Worm (Caenorhabditis elegans) whole organism, mixed stage, embryonic: ENCODE measurements around the gene F48F7.6.

ENCODE experiments used
- ces-1 ChIP-seq: fragments of 150-350 bp; optimal IDR thresholded peaks from 2 replicates; lab custom pipeline; 2014; ENCODE audit warnings: missing biosample characterization, missing genetic modification reagents, missing genetic modification characterization
- drap-1 ChIP-seq: fragments of 200-800 bp; sonication (Bioruptor generic); optimal IDR thresholded peaks from 3 replicates; lab custom pipeline; 2018; ENCODE audit warnings: mild to moderate bottlenecking, missing genetic modification characterization, missing compliant biosample characterization
- elt-1 ChIP-seq: sonication (generic microtip); optimal IDR thresholded peaks from 2 replicates; lab custom pipeline; 2017; ENCODE audit warnings: missing genetic modification characterization, mild to moderate bottlenecking, missing compliant biosample characterization, antibody characterized with exemption, moderate library complexity, borderline replicate concordance; ENCODE audit not compliant: insufficient read depth
- elt-3 ChIP-seq: fragments of 150-350 bp; optimal IDR thresholded peaks from 2 replicates; lab custom pipeline; 2014; ENCODE audit warnings: missing biosample characterization, missing genetic modification characterization
- ham-2 ChIP-seq: fragments of 200-800 bp; sonication (Bioruptor generic); optimal IDR thresholded peaks from 2 replicates; lab custom pipeline; 2018; ENCODE audit warnings: mild to moderate bottlenecking, missing genetic modification characterization, missing compliant biosample characterization
- nhr-12 ChIP-seq: fragments of 150-350 bp; optimal IDR thresholded peaks from 2 replicates; lab custom pipeline; 2014; ENCODE audit warnings: missing biosample characterization, missing genetic modification characterization
- nhr-2 ChIP-seq: fragments of 150-350 bp; optimal IDR thresholded peaks from 2 replicates; lab custom pipeline; 2014; ENCODE audit warnings: missing biosample characterization, missing genetic modification characterization
- nhr-76 ChIP-seq: sonication (generic microtip); optimal IDR thresholded peaks from 2 replicates; lab custom pipeline; 2017; ENCODE audit warnings: missing biosample characterization, missing genetic modification characterization
- pha-4 ChIP-seq: fragments of 150-350 bp; optimal IDR thresholded peaks from 2 replicates; lab custom pipeline; 2018; ENCODE audit warnings: missing biosample characterization, missing genetic modification reagents, missing genetic modification characterization
- unc-39 ChIP-seq: fragments of 150-350 bp; optimal IDR thresholded peaks from 2 replicates; lab custom pipeline; 2014; ENCODE audit warnings: missing biosample characterization, missing genetic modification characterization
- unc-62 ChIP-seq: fragments of 150-350 bp; optimal IDR thresholded peaks from 2 replicates; lab custom pipeline; 2014; ENCODE audit warnings: missing biosample characterization, missing genetic modification reagents, missing genetic modification characterization

- TF ChIP-seq pha-4 (tag; lab: Kevin White, UChicago): no peak
- no peak for TF ChIP-seq ces-1 (GFP tag; lab: Kevin White, UChicago)
- TF ChIP-seq unc-62 (GFP tag; lab: Kevin White, UChicago): no peak
- no peak for TF ChIP-seq elt-1
- no peak for TF ChIP-seq unc-39 (tag; lab: Kevin White, UChicago)
- no peak for TF ChIP-seq nhr-12 (tag; lab: Kevin White, UChicago)
- no peak for TF ChIP-seq nhr-2 (tag; lab: Kevin White, UChicago)
- TF ChIP-seq drap-1: no peak
- no peak for TF ChIP-seq nhr-76 (tag; lab: Kevin White, UChicago)
- no peak for TF ChIP-seq elt-3
- no peak for TF ChIP-seq ham-2 (GFP tag; lab: Kevin White, UChicago)
These were observed 37.3 kb upstream of the F48F7.6 start for ce11 chrX:13940287-13940686.
